Worm (Caenorhabditis elegans) whole organism, young adult: ENCODE results near the gene idpb-1.

Experiments
- B0035.1 ChIP-seq: sonication (generic microtip); optimal IDR thresholded peaks from 2 replicates; lab custom pipeline; 2016; ENCODE audit warnings: missing genetic modification characterization, mild to moderate bottlenecking, missing compliant biosample characterization, missing genotype, missing genetic modification reagents
- C17E4.6 ChIP-seq: fragments of 200-800 bp; sonication (Bioruptor generic); IDR thresholded peaks from 2 replicates; pipeline ENCODE4 v1.3.6; 2022; ENCODE audit warnings: missing genetic modification reagents, missing genetic modification characterization, missing compliant biosample characterization
- F39B2.1 ChIP-seq: fragments of 200-800 bp; sonication (Bioruptor generic); IDR thresholded peaks from 2 replicates; pipeline ENCODE4 v1.3.6; 2022; ENCODE audit warnings: missing genetic modification reagents, missing genetic modification characterization, missing compliant biosample characterization
- F49E8.2 ChIP-seq: sonication (generic microtip); optimal IDR thresholded peaks from 3 replicates; lab custom pipeline; 2017; ENCODE audit warnings: missing genetic modification characterization, mild to moderate bottlenecking, missing compliant biosample characterization, antibody characterized with exemption, moderate library complexity; ENCODE audit not compliant: insufficient read depth
- F57C9.4 ChIP-seq: sonication (generic microtip); optimal IDR thresholded peaks from 2 replicates; lab custom pipeline; 2017; ENCODE audit warnings: mild to moderate bottlenecking, missing genetic modification characterization, missing compliant biosample characterization
- T26A5.8 ChIP-seq: sonication (generic microtip); optimal IDR thresholded peaks from 2 replicates; lab custom pipeline; 2016; ENCODE audit warnings: missing genetic modification characterization, missing compliant biosample characterization
- Y67H2A.10 ChIP-seq: fragments of 200-800 bp; sonication (Bioruptor generic); conservative IDR thresholded peaks from 2 replicates; pipeline ENCODE4 v1.3.6; 2022; ENCODE audit warnings: missing genetic modification reagents, missing genetic modification characterization, missing compliant biosample characterization
- Y95B8A.8 ChIP-seq: fragments of 200-800 bp; sonication (Bioruptor generic); IDR thresholded peaks from 2 replicates; pipeline ENCODE4 v1.3.6; 2022; ENCODE audit warnings: missing genetic modification reagents, missing genetic modification characterization, missing compliant biosample characterization
- ama-1 ChIP-seq, 3 experiments: fragments of 150-350 bp in 1 of 3; sonication (generic microtip) in 2 of 3; optimal IDR thresholded peaks; 2 replicates each; lab custom pipeline; 2014 to 2018; ENCODE audit warnings: missing biosample characterization in 2 of 3, missing genetic modification characterization in 2 of 3, missing genetic modification reagents in 2 of 3
- aptf-2 ChIP-seq: fragments of 200-800 bp; sonication (Bioruptor generic); conservative IDR thresholded peaks from 2 replicates; pipeline ENCODE4 v1.3.6; 2022; ENCODE audit warnings: missing genetic modification reagents, missing genetic modification characterization, missing compliant biosample characterization
- aptf-3 ChIP-seq: fragments of 200-800 bp; sonication (Bioruptor generic); IDR thresholded peaks from 2 replicates; pipeline ENCODE4 v1.3.6; 2022; ENCODE audit warnings: missing genetic modification characterization, missing compliant biosample characterization
- attf-5 ChIP-seq: fragments of 200-800 bp; sonication (Bioruptor generic); optimal IDR thresholded peaks from 2 replicates; lab custom pipeline; 2018; ENCODE audit warnings: mild to moderate bottlenecking, missing genetic modification characterization, missing compliant biosample characterization
- cebp-1 ChIP-seq, 2 experiments: fragments of 200-800 bp in 1 of 2; sonication (Bioruptor generic) in 1 of 2; sonication (generic microtip) in 1 of 2; IDR thresholded peaks in 1 of 2; optimal IDR thresholded peaks in 1 of 2; 2 replicates each; pipeline versions ENCODE4 v1.3.6 to Lab custom; 2017 to 2022; ENCODE audit warnings: missing compliant biosample characterization in 2 of 2, missing genetic modification characterization in 2 of 2, mild to moderate bottlenecking in 1 of 2, missing genetic modification reagents in 1 of 2, moderate library complexity in 1 of 2
- ceh-100 ChIP-seq: fragments of 200-800 bp; sonication (Bioruptor generic); IDR thresholded peaks from 2 replicates; pipeline ENCODE4 v1.3.6; 2022; ENCODE audit warnings: missing genetic modification reagents, missing genetic modification characterization, missing compliant biosample characterization
- ceh-27 ChIP-seq: fragments of 200-800 bp; sonication (Bioruptor generic); optimal IDR thresholded peaks from 2 replicates; lab custom pipeline; 2018; ENCODE audit warnings: mild to moderate bottlenecking, missing genetic modification characterization, moderate library complexity, missing compliant biosample characterization
- die-1 ChIP-seq: sonication (generic microtip); optimal IDR thresholded peaks from 2 replicates; lab custom pipeline; 2016; ENCODE audit warnings: missing genotype, mild to moderate bottlenecking, missing genetic modification characterization, missing compliant biosample characterization
- egl-18 ChIP-seq: fragments of 200-800 bp; sonication (Bioruptor generic); IDR thresholded peaks from 2 replicates; pipeline ENCODE4 v1.3.6; 2022; ENCODE audit warnings: missing genetic modification reagents, missing genetic modification characterization, missing compliant biosample characterization
- egl-44 ChIP-seq: fragments of 200-800 bp; sonication (Bioruptor generic); IDR thresholded peaks from 2 replicates; pipeline ENCODE4 v1.3.6; 2022; ENCODE audit warnings: missing genetic modification reagents, missing genetic modification characterization, missing compliant biosample characterization
- ets-4 ChIP-seq: fragments of 200-800 bp; sonication (Bioruptor generic); optimal IDR thresholded peaks from 2 replicates; lab custom pipeline; 2018; ENCODE audit warnings: mild to moderate bottlenecking, missing genetic modification characterization, missing compliant biosample characterization
- hlh-12 ChIP-seq: sonication (generic microtip); optimal IDR thresholded peaks from 2 replicates; lab custom pipeline; 2016; ENCODE audit warnings: missing genetic modification characterization, missing compliant biosample characterization
- hmg-20 ChIP-seq: fragments of 200-800 bp; sonication (Bioruptor generic); IDR thresholded peaks from 2 replicates; pipeline ENCODE4 v1.3.6; 2022; ENCODE audit warnings: missing genetic modification reagents, missing genetic modification characterization, missing compliant biosample characterization
- let-526 ChIP-seq: fragments of 200-800 bp; sonication (Bioruptor generic); IDR thresholded peaks from 2 replicates; pipeline ENCODE4 v1.3.6; 2022; ENCODE audit warnings: missing genetic modification reagents, missing genetic modification characterization, missing compliant biosample characterization
- let-607 ChIP-seq, 2 experiments: fragments of 200-800 bp in 1 of 2; sonication (Bioruptor generic) in 1 of 2; sonication (generic microtip) in 1 of 2; optimal IDR thresholded peaks; 2 replicates each; lab custom pipeline; 2016 to 2018; ENCODE audit warnings: mild to moderate bottlenecking in 2 of 2, missing compliant biosample characterization in 2 of 2, missing genetic modification characterization in 2 of 2, moderate library complexity in 2 of 2, missing genotype in 1 of 2
- lin-54 ChIP-seq: fragments of 200-800 bp; sonication (Bioruptor generic); optimal IDR thresholded peaks from 2 replicates; lab custom pipeline; 2018; ENCODE audit warnings: mild to moderate bottlenecking, missing genetic modification characterization, missing compliant biosample characterization
- lsl-1 ChIP-seq: fragments of 200-800 bp; sonication (Bioruptor generic); optimal IDR thresholded peaks from 2 replicates; lab custom pipeline; 2018; ENCODE audit warnings: mild to moderate bottlenecking, missing genetic modification characterization, moderate library complexity, missing compliant biosample characterization
- madf-3 ChIP-seq: fragments of 200-800 bp; sonication (Bioruptor generic); IDR thresholded peaks from 2 replicates; pipeline ENCODE4 v1.3.6; 2022; ENCODE audit warnings: missing genetic modification reagents, missing genetic modification characterization, missing compliant biosample characterization
- madf-8 ChIP-seq: fragments of 200-800 bp; sonication (Bioruptor generic); conservative IDR thresholded peaks from 2 replicates; pipeline ENCODE4 v1.3.6; 2022; ENCODE audit warnings: missing genetic modification reagents, missing genetic modification characterization, missing compliant biosample characterization
- mel-28 ChIP-seq: sonication (generic microtip); optimal IDR thresholded peaks from 2 replicates; lab custom pipeline; 2016; ENCODE audit warnings: borderline replicate concordance, mild to moderate bottlenecking, missing genetic modification characterization, missing compliant biosample characterization
- mes-4 ChIP-seq: sonication (generic microtip); optimal IDR thresholded peaks from 2 replicates; lab custom pipeline; 2016; ENCODE audit warnings: missing genotype, missing genetic modification characterization, missing compliant biosample characterization
- nhr-27 ChIP-seq: fragments of 200-800 bp; sonication (Bioruptor generic); optimal IDR thresholded peaks from 2 replicates; lab custom pipeline; 2018; ENCODE audit warnings: mild to moderate bottlenecking, missing genetic modification characterization, moderate library complexity, missing compliant biosample characterization
- nhr-80 ChIP-seq: sonication (generic microtip); optimal IDR thresholded peaks from 2 replicates; lab custom pipeline; 2016; ENCODE audit warnings: missing genetic modification characterization, missing compliant biosample characterization
- pha-4 ChIP-seq: fragments of 150-350 bp; sonication (generic microtip); optimal IDR thresholded peaks from 2 replicates; lab custom pipeline; 2014; ENCODE audit warnings: missing biosample characterization, missing genetic modification reagents, missing genetic modification characterization
- repo-1 ChIP-seq: sonication (generic microtip); optimal IDR thresholded peaks from 2 replicates; lab custom pipeline; 2017; ENCODE audit warnings: mild to moderate bottlenecking, missing genetic modification characterization, missing compliant biosample characterization
- rpc-1 ChIP-seq, 2 experiments: fragments of 150-350 bp in 1 of 2; sonication (generic microtip) in 1 of 2; optimal IDR thresholded peaks; 2 replicates each; lab custom pipeline; 2014 to 2018; ENCODE audit warnings: missing biosample characterization in 1 of 2, missing genetic modification characterization in 1 of 2, missing genetic modification reagents in 1 of 2, missing genotype in 1 of 2
- snpc-1.3 ChIP-seq: sonication (generic microtip); optimal IDR thresholded peaks from 2 replicates; lab custom pipeline; 2017; ENCODE audit warnings: missing genetic modification characterization, mild to moderate bottlenecking, missing compliant biosample characterization, antibody characterized with exemption, moderate library complexity, missing genotype, missing genetic modification reagents; ENCODE audit not compliant: insufficient read depth
- snpc-3.4 ChIP-seq: sonication (generic microtip); optimal IDR thresholded peaks from 2 replicates; lab custom pipeline; 2017; ENCODE audit warnings: missing genetic modification characterization, mild to moderate bottlenecking, missing compliant biosample characterization, antibody characterized with exemption, moderate library complexity, missing genotype, missing genetic modification reagents
- tbp1 ChIP-seq: fragments of 200-800 bp; sonication (Bioruptor generic); optimal IDR thresholded peaks from 2 replicates; lab custom pipeline; 2018; ENCODE audit warnings: mild to moderate bottlenecking, missing genetic modification characterization, missing compliant biosample characterization
- unc-62 ChIP-seq: fragments of 150-350 bp; optimal IDR thresholded peaks from 2 replicates; lab custom pipeline; 2014; ENCODE audit warnings: missing biosample characterization, missing genetic modification reagents, missing genetic modification characterization
- xnd-1 ChIP-seq: sonication (generic microtip); optimal IDR thresholded peaks from 2 replicates; lab custom pipeline; 2016; ENCODE audit warnings: missing genotype, missing genetic modification reagents, missing genetic modification characterization, missing compliant biosample characterization
- zfh-2 ChIP-seq: fragments of 200-800 bp; sonication (Bioruptor generic); conservative IDR thresholded peaks from 2 replicates; pipeline ENCODE4 v1.3.6; 2022; ENCODE audit warnings: missing genetic modification reagents, missing genetic modification characterization, missing compliant biosample characterization
- ztf-25 ChIP-seq: fragments of 200-800 bp; sonication (Bioruptor generic); IDR thresholded peaks from 2 replicates; pipeline ENCODE4 v1.3.6; 2022; ENCODE audit warnings: missing genetic modification reagents, missing genetic modification characterization, missing compliant biosample characterization
- ztf-28 ChIP-seq: fragments of 200-800 bp; sonication (Bioruptor generic); IDR thresholded peaks from 2 replicates; pipeline ENCODE4 v1.3.6; 2022; ENCODE audit warnings: missing genetic modification reagents, missing genetic modification characterization, missing compliant biosample characterization

idpb-1 gene

DNA sequence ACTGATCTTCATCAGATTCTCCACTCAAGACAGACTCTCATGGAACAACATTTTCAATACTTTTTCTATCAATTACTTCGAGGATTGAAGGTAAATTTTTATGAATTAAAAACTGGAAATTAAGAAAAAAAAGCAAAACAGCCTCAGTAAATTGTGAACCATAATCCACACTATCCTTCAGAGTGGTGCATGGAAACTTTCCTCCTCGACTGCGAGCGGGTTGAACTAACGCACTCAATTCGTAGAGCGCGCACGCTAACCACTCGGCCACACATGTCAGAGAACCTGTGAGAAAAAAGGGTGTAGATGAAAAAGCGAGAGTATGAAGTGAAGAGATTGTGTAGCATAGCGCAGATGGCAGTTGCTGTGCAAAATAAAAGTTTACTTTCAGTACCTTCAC, 3.2 kb downstream of the idpb-1 start (continued):
- TF ChIP-seq C17E4.6 (GFP tag; lab: Robert Waterston, UW) (peak; percentile 63), let-607 (tag; optimal IDR thresholded peaks at IDR 0.05; lab: Kevin White, UChicago) (peak; percentile 34 to 68), pha-4 (tag; lab: Kevin White, UChicago) (no peak), aptf-2 (0 out of 2 replicates have a peak, but pooled peaks have one; percentile 56), B0035.1 (peak; percentile 27), unc-62 (GFP tag; lab: Kevin White, UChicago) (no peak), zfh-2 (GFP tag; lab: Robert Waterston, UW) (no peak), ztf-28 (GFP tag; lab: Robert Waterston, UW) (no peak), attf-5 (GFP tag; lab: Kevin White, UChicago) (peak; percentile 77), ceh-27 (GFP tag; lab: Kevin White, UChicago) (peak; percentile 91), ceh-100 (GFP tag; lab: Robert Waterston, UW) (peak; percentile 78), aptf-3 (GFP tag; lab: Robert Waterston, UW) (0 out of 2 replicates have a peak, but pooled peaks have one; percentile 58), let-526 (GFP tag; lab: Robert Waterston, UW) (peak; percentile 70), lin-54 (peak; percentile 77), mel-28 (tag; lab: Kevin White, UChicago) (peak; percentile 29), nhr-27 (tag; lab: Kevin White, UChicago) (peak; percentile 58), rpc-1 (optimal IDR thresholded peaks at IDR 0.05; lab: Kevin White, UChicago) (peak; percentile 99), rpc-1 (tag; optimal IDR thresholded peaks at IDR 0.05; lab: Kevin White, UChicago) (peak; percentile 100), mes-4 (peak; percentile 91), egl-18 (0 out of 2 replicates have a peak, but pooled peaks have one; percentile 57), lsl-1 (GFP tag; lab: Kevin White, UChicago) (peak; percentile 57), snpc-1.3 (tag; lab: Kevin White, UChicago) (peak; percentile 89), xnd-1 (peak; percentile 13), ama-1 (optimal IDR thresholded peaks at IDR 0.05; lab: Kevin White, UChicago) (no peak), ama-1 (GFP tag; optimal IDR thresholded peaks at IDR 0.05; lab: Kevin White, UChicago) (peak; percentile 90 to 94), Y95B8A.8 (GFP tag; lab: Robert Waterston, UW) (no peak), cebp-1 (GFP tag; IDR thresholded peaks at IDR 0.05; lab: Robert Waterston, UW) (no peak), cebp-1 (tag; optimal IDR thresholded peaks at IDR 0.05; lab: Kevin White, UChicago) (no peak), F49E8.2 (peak; percentile 64), madf-3 (peak; percentile 81; the same call in 1 of the 2 replicates), hmg-20 (peak; percentile 64), repo-1 (tag; lab: Kevin White, UChicago) (peak; percentile 79), F57C9.4 (tag; lab: Kevin White, UChicago) (peak; percentile 82), nhr-80 (tag; lab: Kevin White, UChicago) (peak; percentile 54), F39B2.1 (no peak), die-1 (tag; lab: Kevin White, UChicago) (peak; percentile 95), ets-4 (peak; percentile 67), snpc-3.4 (tag; lab: Kevin White, UChicago) (peak; percentile 90), ztf-25 (GFP tag; lab: Robert Waterston, UW) (peak; percentile 92), Y67H2A.10 (GFP tag; lab: Robert Waterston, UW) (0 out of 2 replicates have a peak, but pooled peaks have one; percentile 8), hlh-12 (tag; lab: Kevin White, UChicago) (peak; percentile 78), madf-8 (GFP tag; lab: Robert Waterston, UW) (peak; percentile 24; the same call in 1 of the 2 replicates), egl-44 (GFP tag; lab: Robert Waterston, UW) (peak; percentile 90), T26A5.8 (peak; percentile 71), tbp1 (peak; percentile 98)
